Fruit fly (Drosophila melanogaster): ENCODE results near the gene CG34279.

DNA sequence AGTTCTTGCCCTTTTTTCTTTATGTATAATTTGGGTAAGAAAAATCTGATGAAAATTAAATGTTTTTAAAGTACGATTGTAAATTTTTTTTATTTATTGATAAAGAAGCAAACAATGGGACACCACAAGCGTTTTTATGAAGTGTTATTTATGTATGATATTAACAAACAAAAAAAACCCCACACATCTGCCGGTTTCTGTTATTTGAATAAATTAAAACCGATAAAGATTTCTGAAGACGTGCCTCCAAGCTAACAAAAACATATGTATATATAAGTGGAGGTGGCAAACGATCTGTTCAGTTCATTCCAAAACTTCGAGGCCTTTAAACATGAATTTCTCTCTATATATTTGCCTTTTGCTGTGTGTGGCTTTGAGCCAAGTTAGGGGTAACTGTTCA lies 10.5 kb upstream of the CG34279 start, which contains the start of gene CG42822:
- TF ChIP-seq psq (optimal IDR thresholded peaks at IDR 0.05) (no peak), CG8478 (optimal IDR thresholded peaks at IDR 0.05) (no peak), Dll (optimal IDR thresholded peaks at IDR 0.05) (no peak), usp (GFP tag; optimal IDR thresholded peaks at IDR 0.05) (no peak), EcR (GFP tag; optimal IDR thresholded peaks at IDR 0.05) (no peak), pan (optimal IDR thresholded peaks at IDR 0.05) (no peak)
